Worm (Caenorhabditis elegans) whole organism, L3 larva: ENCODE measurements around the gene C17C3.5.

Experiments
- aly-2 ChIP-seq: fragments of 150-350 bp; optimal IDR thresholded peaks from 2 replicates; lab custom pipeline; 2014; ENCODE audit warnings: missing biosample characterization, missing genetic modification characterization
- elt-2 ChIP-seq: sonication (generic microtip); optimal IDR thresholded peaks from 2 replicates; lab custom pipeline; 2016; ENCODE audit warnings: missing genetic modification reagents, mild to moderate bottlenecking, missing genetic modification characterization, missing compliant biosample characterization
- elt-3 ChIP-seq, 3 experiments: fragments of 150-350 bp in 1 of 3; sonication (generic microtip) in 2 of 3; optimal IDR thresholded peaks; 2 replicates in 2 of 3; 4 replicates in 1 of 3; lab custom pipeline; 2014 to 2017; ENCODE audit warnings: missing biosample characterization in 3 of 3, missing genetic modification characterization in 3 of 3
- lin-39 ChIP-seq: fragments of 150-350 bp; optimal IDR thresholded peaks from 2 replicates; lab custom pipeline; 2018; ENCODE audit warnings: missing biosample characterization, missing genetic modification reagents, missing genetic modification characterization
- nhr-25 ChIP-seq: sonication (generic microtip); optimal IDR thresholded peaks from 2 replicates; lab custom pipeline; 2017; ENCODE audit warnings: missing biosample characterization, missing genetic modification characterization
- nhr-76 ChIP-seq: fragments of 150-350 bp; sonication (generic microtip); optimal IDR thresholded peaks from 5 replicates; lab custom pipeline; 2014; ENCODE audit warnings: missing biosample characterization, missing genetic modification characterization
- pha-4 ChIP-seq: fragments of 150-350 bp; optimal IDR thresholded peaks from 2 replicates; lab custom pipeline; 2014; ENCODE audit warnings: missing biosample characterization, missing genetic modification reagents, missing genetic modification characterization
- snpc-4 ChIP-seq: fragments of 150-350 bp; optimal IDR thresholded peaks from 2 replicates; lab custom pipeline; 2014; ENCODE audit warnings: missing biosample characterization, missing genetic modification characterization
- tbx-2 ChIP-seq: sonication (generic microtip); optimal IDR thresholded peaks from 2 replicates; lab custom pipeline; 2016; ENCODE audit warnings: mild to moderate bottlenecking, missing genetic modification characterization, missing compliant biosample characterization
- zag-1 ChIP-seq: fragments of 150-350 bp; optimal IDR thresholded peaks from 2 replicates; lab custom pipeline; 2014; ENCODE audit warnings: missing biosample characterization, missing genetic modification characterization
- ztf-11 ChIP-seq: fragments of 150-350 bp; optimal IDR thresholded peaks from 2 replicates; lab custom pipeline; 2014; ENCODE audit warnings: missing biosample characterization, missing genetic modification characterization

ce11 chrII:5556431-5556830, 4.8 kb downstream of the C17C3.5 start, which contains the start of gene ins-11:
- TF ChIP-seq pha-4 (tag; lab: Kevin White, UChicago), result no peak
- TF ChIP-seq tbx-2 (tag; lab: Kevin White, UChicago), result no peak
- no peak for TF ChIP-seq aly-2 (tag; lab: Kevin White, UChicago)
- TF ChIP-seq elt-3 (tag; optimal IDR thresholded peaks at IDR 0.05; lab: Kevin White, UChicago), result no peak
- TF ChIP-seq lin-39 (tag; lab: Kevin White, UChicago), result no peak
- TF ChIP-seq ztf-11 (tag; lab: Kevin White, UChicago), result no peak
- no peak for TF ChIP-seq nhr-76 (tag; lab: Kevin White, UChicago)
- no peak for TF ChIP-seq elt-2 (tag; lab: Kevin White, UChicago)
- no peak for TF ChIP-seq nhr-25 (tag; lab: Kevin White, UChicago)
- no peak for TF ChIP-seq snpc-4 (tag; lab: Kevin White, UChicago)
- no peak for TF ChIP-seq zag-1 (tag; lab: Kevin White, UChicago)
